Worm (Caenorhabditis elegans): ENCODE data around the gene K03A11.1.
A peak's percentile ranks its signal among the peaks of the same experiment; 100 is the strongest.

Gene K03A11.1

ce11 chrX:13088539-13088938 is 37.0 kb downstream of the K03A11.1 start:
- TF ChIP-seq pqm-1 (tag; optimal IDR thresholded peaks at IDR 0.05) (peak; percentile 53), egl-27 (tag; optimal IDR thresholded peaks at IDR 0.05) (no peak), zag-1 (tag; optimal IDR thresholded peaks at IDR 0.05) (no peak), elt-2 (tag; optimal IDR thresholded peaks at IDR 0.05) (peak; percentile 59)

- TF ChIP-seq tbx-2 (tag; optimal IDR thresholded peaks at IDR 0.05) (no peak), ceh-9 (tag; optimal IDR thresholded peaks at IDR 0.05) (no peak), ztf-4 (tag; optimal IDR thresholded peaks at IDR 0.05) (no peak), ceh-28 (tag; optimal IDR thresholded peaks at IDR 0.05) (no peak), pha-4 (tag; optimal IDR thresholded peaks at IDR 0.05) (no peak), skn-1 (tag; optimal IDR thresholded peaks at IDR 0.05) (no peak), unc-39 (tag; optimal IDR thresholded peaks at IDR 0.05) (no peak), nhr-11 (tag; optimal IDR thresholded peaks at IDR 0.05) (no peak), fkh-10 (GFP tag; optimal IDR thresholded peaks at IDR 0.05) (no peak), daf-12 (tag; optimal IDR thresholded peaks at IDR 0.05) (no peak), elt-3 (tag; optimal IDR thresholded peaks at IDR 0.05) (no peak), mml-1 (tag; optimal IDR thresholded peaks at IDR 0.05) (no peak), nhr-25 (tag; optimal IDR thresholded peaks at IDR 0.05) (no peak), R02D3.7 (tag; optimal IDR thresholded peaks at IDR 0.05) (no peak), lsy-12 (tag; optimal IDR thresholded peaks at IDR 0.05) (no peak), nhr-67 (tag; optimal IDR thresholded peaks at IDR 0.05) (no peak), zag-1 (tag; optimal IDR thresholded peaks at IDR 0.05) (no peak), mdl-1 (tag; optimal IDR thresholded peaks at IDR 0.05) (no peak), snpc-4 (tag; optimal IDR thresholded peaks at IDR 0.05) (no peak)
Measured at ce11 chrX:13090665-13091064, 39.2 kb downstream of the K03A11.1 start, which contains the start of gene R03G8.3. TSS of gene R03G8.3 (plus strand) at chrX:13090965.

ce11 chrX:13091199-13091598 is 39.7 kb downstream of the K03A11.1 start:
- no peak for TF ChIP-seq ama-1 (optimal IDR thresholded peaks at IDR 0.05)
- TF ChIP-seq snpc-4 (tag; optimal IDR thresholded peaks at IDR 0.05), result no peak
- TF ChIP-seq mdl-1 (tag; optimal IDR thresholded peaks at IDR 0.05), result no peak

ce11 chrX:13100410-13100809 is 48.9 kb downstream of the K03A11.1 start, which contains the start of gene R03G8.6:
TSS of gene R03G8.6 (minus strand) at chrX:13100510.
- no peak for TF ChIP-seq elt-2 (tag; optimal IDR thresholded peaks at IDR 0.05)
- TF ChIP-seq aly-2 (tag; optimal IDR thresholded peaks at IDR 0.05), result no peak
- no peak for TF ChIP-seq ceh-28 (tag; optimal IDR thresholded peaks at IDR 0.05)
- TF ChIP-seq skn-1 (tag; optimal IDR thresholded peaks at IDR 0.05), result no peak
- TF ChIP-seq ztf-4 (tag; optimal IDR thresholded peaks at IDR 0.05), result no peak
- TF ChIP-seq nhr-28 (tag; optimal IDR thresholded peaks at IDR 0.05), result no peak
- no peak for TF ChIP-seq egl-5 (tag; optimal IDR thresholded peaks at IDR 0.05)
- no peak for TF ChIP-seq nhr-23 (tag; optimal IDR thresholded peaks at IDR 0.05)
- TF ChIP-seq lin-39 (tag; optimal IDR thresholded peaks at IDR 0.05), result no peak
- TF ChIP-seq elt-3 (tag; optimal IDR thresholded peaks at IDR 0.05), result no peak
- TF ChIP-seq nhr-237 (tag; optimal IDR thresholded peaks at IDR 0.05), result no peak
- no peak for TF ChIP-seq unc-39 (tag; optimal IDR thresholded peaks at IDR 0.05)
- no peak for TF ChIP-seq ama-1 (optimal IDR thresholded peaks at IDR 0.05)
- no peak for TF ChIP-seq ZK546.5 (tag; optimal IDR thresholded peaks at IDR 0.05)
- TF ChIP-seq snpc-4 (tag; optimal IDR thresholded peaks at IDR 0.05), result no peak

ce11 chrX:13102838-13103237 is 51.3 kb downstream of the K03A11.1 start:
- TF ChIP-seq tbx-2 (tag; optimal IDR thresholded peaks at IDR 0.05), result no peak
- no peak for TF ChIP-seq daf-12 (tag; optimal IDR thresholded peaks at IDR 0.05)
- TF ChIP-seq ceh-28 (tag; optimal IDR thresholded peaks at IDR 0.05), result no peak
- no peak for TF ChIP-seq mdl-1 (tag; optimal IDR thresholded peaks at IDR 0.05)
- no peak for TF ChIP-seq ztf-11 (tag; optimal IDR thresholded peaks at IDR 0.05)
- TF ChIP-seq ZK546.5 (tag; optimal IDR thresholded peaks at IDR 0.05), result no peak
- TF ChIP-seq sea-2 (GFP tag; optimal IDR thresholded peaks at IDR 0.05), result no peak
- TF ChIP-seq elt-2 (tag; optimal IDR thresholded peaks at IDR 0.05), result no peak
- no peak for TF ChIP-seq lsy-12 (tag; optimal IDR thresholded peaks at IDR 0.05)
- TF ChIP-seq nhr-43 (tag; optimal IDR thresholded peaks at IDR 0.05; ENCODE audit: poor library complexity, severe bottlenecking), result no peak
- TF ChIP-seq nhr-23 (tag; optimal IDR thresholded peaks at IDR 0.05), result no peak
- no peak for TF ChIP-seq fkh-2 (tag; optimal IDR thresholded peaks at IDR 0.05)
- no peak for TF ChIP-seq aly-2 (tag; optimal IDR thresholded peaks at IDR 0.05)

Data from whole organism, L3 larva.